Worm (Caenorhabditis elegans) whole organism, L4 larva: Measurements from ENCODE around the gene C17C3.9.
A peak's percentile ranks its signal among the peaks of the same experiment; 100 is the strongest.

Experiments
- F37D6.2 ChIP-seq: sonication (generic microtip); optimal IDR thresholded peaks from 2 replicates; lab custom pipeline; 2016; ENCODE audit warnings: mild to moderate bottlenecking, missing genetic modification characterization, missing compliant biosample characterization
- Y105C5A.15 ChIP-seq: fragments of 200-800 bp; sonication (Bioruptor generic); IDR thresholded peaks from 2 replicates; pipeline ENCODE4 v1.3.6; 2022; ENCODE audit warnings: missing genetic modification characterization, missing compliant biosample characterization
- ZK337.2 ChIP-seq: fragments of 200-800 bp; sonication (Bioruptor generic); IDR thresholded peaks from 2 replicates; pipeline ENCODE4 v1.3.6; 2022; ENCODE audit warnings: missing genetic modification reagents, missing genetic modification characterization, missing compliant biosample characterization
- ZK546.5 ChIP-seq, 2 experiments: sonication (generic microtip); optimal IDR thresholded peaks; 2 replicates each; lab custom pipeline; 2017; ENCODE audit warnings: missing biosample characterization in 2 of 2, missing genetic modification characterization in 2 of 2
- ceh-20 ChIP-seq: fragments of 200-800 bp; sonication (Bioruptor generic); IDR thresholded peaks from 2 replicates; pipeline ENCODE4 v1.3.6; 2022; ENCODE audit warnings: missing genetic modification reagents, missing genetic modification characterization, missing compliant biosample characterization
- ceh-28 ChIP-seq: fragments of 150-350 bp; optimal IDR thresholded peaks from 2 replicates; lab custom pipeline; 2014; ENCODE audit warnings: missing biosample characterization, missing genetic modification reagents, missing genetic modification characterization
- ceh-44 ChIP-seq: fragments of 200-800 bp; sonication (Bioruptor generic); IDR thresholded peaks from 2 replicates; pipeline ENCODE4 v1.3.6; 2022; ENCODE audit warnings: missing genetic modification reagents, missing genetic modification characterization, missing compliant biosample characterization
- ceh-62 ChIP-seq: sonication (generic microtip); optimal IDR thresholded peaks from 2 replicates; lab custom pipeline; 2017; ENCODE audit warnings: missing biosample characterization, missing genetic modification characterization
- ces-1 ChIP-seq: fragments of 150-350 bp; sonication (generic microtip); optimal IDR thresholded peaks from 4 replicates; lab custom pipeline; 2014; ENCODE audit warnings: missing biosample characterization, missing genetic modification reagents, missing genetic modification characterization
- cey-2 ChIP-seq: sonication (generic microtip); optimal IDR thresholded peaks from 3 replicates; lab custom pipeline; 2017; ENCODE audit warnings: missing genetic modification characterization, mild to moderate bottlenecking, missing compliant biosample characterization, antibody characterized with exemption, borderline replicate concordance; ENCODE audit not compliant: insufficient read depth
- daf-12 ChIP-seq: fragments of 150-350 bp; optimal IDR thresholded peaks from 2 replicates; lab custom pipeline; 2014; ENCODE audit warnings: missing biosample characterization, missing genetic modification reagents, missing genetic modification characterization
- daf-19 ChIP-seq: fragments of 200-800 bp; sonication (Bioruptor generic); conservative IDR thresholded peaks from 2 replicates; pipeline ENCODE4 v1.3.6; 2022; ENCODE audit warnings: missing genetic modification characterization, missing compliant biosample characterization
- dmd-6 ChIP-seq: fragments of 200-800 bp; sonication (Bioruptor generic); IDR thresholded peaks from 2 replicates; pipeline ENCODE4 v1.3.6; 2022; ENCODE audit warnings: missing genetic modification reagents, missing genetic modification characterization, missing compliant biosample characterization
- dmd-8 ChIP-seq: fragments of 200-800 bp; sonication (Bioruptor generic); IDR thresholded peaks from 2 replicates; pipeline ENCODE4 v1.3.6; 2022; ENCODE audit warnings: missing genetic modification characterization, missing compliant biosample characterization
- dpl-1 ChIP-seq: fragments of 150-350 bp; optimal IDR thresholded peaks from 2 replicates; lab custom pipeline; 2014; ENCODE audit warnings: missing biosample characterization, missing genetic modification reagents, missing genetic modification characterization
- dve-1 ChIP-seq: sonication (generic microtip); optimal IDR thresholded peaks from 2 replicates; lab custom pipeline; 2017; ENCODE audit warnings: antibody characterized with exemption, mild to moderate bottlenecking, missing genetic modification characterization, missing compliant biosample characterization; ENCODE audit not compliant: insufficient read depth
- egl-43 ChIP-seq: fragments of 200-800 bp; sonication (Bioruptor generic); IDR thresholded peaks from 2 replicates; pipeline ENCODE4 v1.3.6; 2022; ENCODE audit warnings: missing genetic modification reagents, missing genetic modification characterization, missing compliant biosample characterization
- hlh-11 ChIP-seq: fragments of 200-800 bp; sonication (Bioruptor generic); optimal IDR thresholded peaks from 2 replicates; lab custom pipeline; 2018; ENCODE audit warnings: mild to moderate bottlenecking, missing genetic modification characterization, missing compliant biosample characterization
- hmg-1.1 ChIP-seq: fragments of 200-800 bp; sonication (Bioruptor generic); IDR thresholded peaks from 2 replicates; pipeline ENCODE4 v1.3.6; 2022; ENCODE audit warnings: missing genetic modification reagents, missing genetic modification characterization, missing compliant biosample characterization
- lim-7 ChIP-seq: fragments of 200-800 bp; sonication (Bioruptor generic); IDR thresholded peaks from 2 replicates; pipeline ENCODE4 v1.3.6; 2022; ENCODE audit warnings: missing genetic modification characterization, missing compliant biosample characterization
- lin-1 ChIP-seq: fragments of 200-800 bp; sonication (Bioruptor generic); IDR thresholded peaks from 2 replicates; pipeline ENCODE4 v1.3.6; 2022; ENCODE audit warnings: missing genetic modification reagents, missing genetic modification characterization, missing compliant biosample characterization
- lin-29 ChIP-seq: fragments of 200-800 bp; sonication (Bioruptor generic); IDR thresholded peaks from 2 replicates; pipeline ENCODE4 v1.3.6; 2022; ENCODE audit warnings: missing genetic modification reagents, missing genetic modification characterization, missing compliant biosample characterization
- lin-38 ChIP-seq: fragments of 200-800 bp; sonication (Bioruptor generic); IDR thresholded peaks from 2 replicates; pipeline ENCODE4 v1.3.6; 2022; ENCODE audit warnings: missing genetic modification reagents, missing genetic modification characterization, missing compliant biosample characterization
- lir-3 ChIP-seq: sonication (generic microtip); optimal IDR thresholded peaks from 2 replicates; lab custom pipeline; 2016; ENCODE audit warnings: mild to moderate bottlenecking, missing genetic modification characterization, missing compliant biosample characterization
- mdt-29 ChIP-seq: fragments of 200-800 bp; sonication (Bioruptor generic); IDR thresholded peaks from 2 replicates; pipeline ENCODE4 v1.3.6; 2022; ENCODE audit warnings: missing genetic modification reagents, missing genetic modification characterization, missing compliant biosample characterization
- mep-1 ChIP-seq: fragments of 150-350 bp; sonication (generic microtip); optimal IDR thresholded peaks from 3 replicates; lab custom pipeline; 2014; ENCODE audit warnings: missing biosample characterization, missing genetic modification characterization
- nhr-11 ChIP-seq: fragments of 150-350 bp; optimal IDR thresholded peaks from 2 replicates; lab custom pipeline; 2014; ENCODE audit warnings: missing biosample characterization, missing genetic modification characterization
- nhr-111 ChIP-seq: fragments of 200-800 bp; sonication (Bioruptor generic); optimal IDR thresholded peaks from 2 replicates; lab custom pipeline; 2018; ENCODE audit warnings: mild to moderate bottlenecking, missing genetic modification characterization, missing compliant biosample characterization
- nhr-25 ChIP-seq: sonication (generic microtip); optimal IDR thresholded peaks from 2 replicates; lab custom pipeline; 2017; ENCODE audit warnings: missing genetic modification characterization, mild to moderate bottlenecking, missing compliant biosample characterization, antibody characterized with exemption, moderate library complexity, borderline replicate concordance; ENCODE audit not compliant: insufficient read depth
- nhr-41 ChIP-seq: fragments of 200-800 bp; sonication (Bioruptor generic); IDR thresholded peaks from 2 replicates; pipeline ENCODE4 v1.3.6; 2022; ENCODE audit warnings: missing genetic modification reagents, missing genetic modification characterization, missing compliant biosample characterization
- nhr-42 ChIP-seq: fragments of 200-800 bp; sonication (Bioruptor generic); IDR thresholded peaks from 2 replicates; pipeline ENCODE4 v1.3.6; 2022; ENCODE audit warnings: missing genetic modification characterization, missing compliant biosample characterization
- nhr-6 ChIP-seq: fragments of 150-350 bp; optimal IDR thresholded peaks from 2 replicates; lab custom pipeline; 2014; ENCODE audit warnings: missing biosample characterization, missing genetic modification characterization
- pha-4 ChIP-seq, 2 experiments: fragments of 150-350 bp in 1 of 2; fragments of 200-800 bp in 1 of 2; sonication (Bioruptor generic) in 1 of 2; IDR thresholded peaks in 1 of 2; optimal IDR thresholded peaks in 1 of 2; 2 replicates each; pipeline versions ENCODE4 v1.3.6 to Lab custom; 2014 to 2022; ENCODE audit warnings: missing genetic modification characterization in 2 of 2, missing genetic modification reagents in 2 of 2, missing biosample characterization in 1 of 2, missing compliant biosample characterization in 1 of 2
- pqm-1 ChIP-seq: sonication (generic microtip); optimal IDR thresholded peaks from 2 replicates; lab custom pipeline; 2017; ENCODE audit warnings: missing biosample characterization, missing genetic modification characterization
- saeg-2 ChIP-seq: fragments of 200-800 bp; sonication (Bioruptor generic); IDR thresholded peaks from 2 replicates; pipeline ENCODE4 v1.3.6; 2022; ENCODE audit warnings: missing genetic modification reagents, missing genetic modification characterization, missing compliant biosample characterization
- sdz-12 ChIP-seq: fragments of 200-800 bp; sonication (Bioruptor generic); optimal IDR thresholded peaks from 2 replicates; lab custom pipeline; 2018; ENCODE audit warnings: mild to moderate bottlenecking, missing genetic modification characterization, missing compliant biosample characterization
- skn-1 ChIP-seq: fragments of 150-350 bp; optimal IDR thresholded peaks from 2 replicates; lab custom pipeline; 2014; ENCODE audit warnings: missing biosample characterization, missing genetic modification characterization
- snpc-1.2 ChIP-seq: fragments of 200-800 bp; sonication (Bioruptor generic); IDR thresholded peaks from 2 replicates; pipeline ENCODE4 v1.3.6; 2022; ENCODE audit warnings: missing genetic modification reagents, missing genetic modification characterization, missing compliant biosample characterization
- tra-1 ChIP-seq: fragments of 200-800 bp; sonication (Bioruptor generic); IDR thresholded peaks from 2 replicates; pipeline ENCODE4 v1.3.6; 2022; ENCODE audit warnings: missing genetic modification reagents, missing genetic modification characterization, missing compliant biosample characterization
- unc-130 ChIP-seq: sonication (generic microtip); optimal IDR thresholded peaks from 2 replicates; lab custom pipeline; 2016; ENCODE audit warnings: missing genetic modification reagents, missing genetic modification characterization, missing compliant biosample characterization
- unc-62 ChIP-seq, 3 experiments: fragments of 150-350 bp in 1 of 3; sonication (generic microtip); optimal IDR thresholded peaks in 2 of 3; peaks in 1 of 3; 1 replicate in 1 of 3; 2 replicates in 2 of 3; lab custom pipeline; 2014 to 2017; ENCODE audit warnings: missing biosample characterization in 3 of 3, missing genetic modification characterization in 3 of 3, missing genetic modification reagents in 3 of 3, missing genotype in 1 of 3
- vab-7 ChIP-seq: fragments of 200-800 bp; sonication (Bioruptor generic); IDR thresholded peaks from 2 replicates; pipeline ENCODE4 v1.3.6; 2022; ENCODE audit warnings: missing genetic modification reagents, missing genetic modification characterization, missing compliant biosample characterization
- zag-1 ChIP-seq: fragments of 150-350 bp; optimal IDR thresholded peaks from 2 replicates; lab custom pipeline; 2014; ENCODE audit warnings: missing biosample characterization, missing genetic modification characterization
- zfp-3 ChIP-seq: fragments of 200-800 bp; sonication (Bioruptor generic); conservative IDR thresholded peaks from 2 replicates; pipeline ENCODE4 v1.3.6; 2022; ENCODE audit warnings: missing genetic modification reagents, missing genetic modification characterization, missing compliant biosample characterization
- zip-11 ChIP-seq: fragments of 200-800 bp; sonication (Bioruptor generic); IDR thresholded peaks from 2 replicates; pipeline ENCODE4 v1.3.6; 2022; ENCODE audit warnings: missing genetic modification characterization, missing compliant biosample characterization
- zip-2 ChIP-seq: fragments of 150-350 bp; optimal IDR thresholded peaks from 2 replicates; lab custom pipeline; 2014; ENCODE audit warnings: missing biosample characterization, missing genetic modification characterization
- ztf-7 ChIP-seq: fragments of 150-350 bp; optimal IDR thresholded peaks from 2 replicates; lab custom pipeline; 2014; ENCODE audit warnings: missing biosample characterization, missing genetic modification characterization

Gene C17C3.9

ce11 chrII:5574925-5575324 lies 42.8 kb upstream of the C17C3.9 start (continued):
- TF ChIP-seq mdt-29 (GFP tag; lab: Robert Waterston, UW) (0 out of 2 replicates have a peak, but pooled peaks have one; percentile 7), dmd-6 (peak; percentile 38)

DNA sequence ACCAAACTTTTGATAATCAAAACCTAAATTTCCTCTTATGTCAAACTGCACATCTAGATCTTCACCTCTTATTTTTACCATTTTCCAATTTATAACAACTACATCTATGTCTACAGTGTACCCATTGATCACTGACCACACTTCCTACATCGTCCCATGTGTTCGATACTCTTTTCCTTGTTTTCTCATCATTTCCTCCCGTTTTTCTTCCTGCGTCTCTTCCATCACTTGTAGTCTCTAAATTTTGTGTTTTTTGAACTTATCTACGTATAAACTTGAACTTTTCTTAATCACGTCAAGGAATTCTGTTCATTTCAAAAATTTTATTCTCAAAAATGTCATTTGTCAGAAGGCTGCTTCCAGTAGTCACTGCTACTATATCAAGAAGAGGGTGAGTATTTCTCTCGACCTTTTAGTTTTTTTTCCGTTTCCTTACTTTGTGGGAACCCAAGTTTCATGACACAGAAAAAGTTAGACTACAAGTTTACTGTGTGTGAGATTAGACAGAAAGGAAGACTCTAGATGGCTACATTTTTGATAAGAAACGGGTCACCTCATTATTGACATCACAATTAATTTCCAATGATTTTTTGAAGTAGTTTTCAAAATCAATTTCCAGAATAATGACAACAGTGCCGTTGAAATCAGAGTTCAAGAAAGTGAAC lies 40.1 kb upstream of the C17C3.9 start:
- TF ChIP-seq sdz-12 (GFP tag; lab: Kevin White, UChicago) (no peak), pha-4 (GFP tag; IDR thresholded peaks at IDR 0.05; lab: Robert Waterston, UW) (no peak), pha-4 (tag; optimal IDR thresholded peaks at IDR 0.05; lab: Kevin White, UChicago) (no peak), zfp-3 (GFP tag; lab: Robert Waterston, UW) (no peak), skn-1 (tag; lab: Kevin White, UChicago) (no peak), nhr-6 (tag; lab: Kevin White, UChicago) (peak; percentile 19), unc-62 (GFP tag; optimal IDR thresholded peaks at IDR 0.05 in 1 of 2; lab: Kevin White, UChicago) (no peak), unc-62 (tag; optimal IDR thresholded peaks at IDR 0.05; lab: Kevin White, UChicago) (no peak), mep-1 (tag; lab: Kevin White, UChicago) (peak; percentile 57), vab-7 (GFP tag; lab: Robert Waterston, UW) (no peak), unc-130 (GFP tag; lab: Kevin White, UChicago) (no peak), snpc-1.2 (GFP tag; lab: Robert Waterston, UW) (no peak), lin-29 (GFP tag; lab: Robert Waterston, UW) (no peak), nhr-25 (tag; lab: Kevin White, UChicago) (peak; percentile 61), ces-1 (no peak), zag-1 (tag; lab: Kevin White, UChicago) (no peak), lin-38 (GFP tag; lab: Robert Waterston, UW) (no peak), cey-2 (tag; lab: Kevin White, UChicago) (peak; percentile 71), tra-1 (GFP tag; lab: Robert Waterston, UW) (no peak), ZK337.2 (GFP tag; lab: Robert Waterston, UW) (no peak), saeg-2 (GFP tag; lab: Robert Waterston, UW) (no peak), lim-7 (no peak), ZK546.5 (tag; optimal IDR thresholded peaks at IDR 0.05; lab: Kevin White, UChicago) (no peak), mdt-29 (GFP tag; lab: Robert Waterston, UW) (no peak), dve-1 (tag; lab: Kevin White, UChicago) (peak; percentile 55), ceh-44 (GFP tag; lab: Robert Waterston, UW) (no peak), daf-19 (no peak), egl-43 (no peak), dmd-6 (peak; percentile 57), dmd-8 (GFP tag; lab: Robert Waterston, UW) (no peak), daf-12 (tag; lab: Kevin White, UChicago) (no peak), F37D6.2 (tag; lab: Kevin White, UChicago) (no peak), nhr-11 (tag; lab: Kevin White, UChicago) (no peak), zip-11 (GFP tag; lab: Robert Waterston, UW) (no peak), lin-1 (GFP tag; lab: Robert Waterston, UW) (peak; percentile 32; the same call in 1 of the 2 replicates), ceh-62 (tag; lab: Kevin White, UChicago) (no peak), nhr-41 (GFP tag; lab: Robert Waterston, UW) (no peak), hmg-1.1 (GFP tag; lab: Robert Waterston, UW) (peak; percentile 51), hlh-11 (tag; lab: Kevin White, UChicago) (peak; percentile 64), Y105C5A.15 (GFP tag; lab: Robert Waterston, UW) (no peak), ceh-20 (GFP tag; lab: Robert Waterston, UW) (peak; percentile 49; the same call in 1 of the 2 replicates), dpl-1 (peak; percentile 22), ceh-28 (no peak), lir-3 (tag; lab: Kevin White, UChicago) (no peak), ztf-7 (no peak), zip-2 (no peak), nhr-42 (no peak), nhr-111 (no peak), pqm-1 (tag; lab: Kevin White, UChicago) (no peak)
